Fruit fly (Drosophila melanogaster) whole organism, embryonic: ENCODE data around the gene dhd.
A peak's percentile ranks its signal among the peaks of the same experiment; 100 is the strongest.

Experiments
- Asciz ChIP-seq: fragments of 200-800 bp; sonication (Bioruptor generic); optimal IDR thresholded peaks from 2 replicates; lab custom pipeline; 2017; ENCODE audit warnings: missing biosample characterization, mild to moderate bottlenecking, missing genetic modification characterization, missing genetic modification reagents
- Atf3 ChIP-seq: fragments of 200-800 bp; sonication (Bioruptor generic); optimal IDR thresholded peaks from 3 replicates; lab custom pipeline; 2016; ENCODE audit warnings: missing biosample characterization, missing genetic modification characterization
- B-H1 ChIP-seq: fragments of 200-800 bp; sonication (Bioruptor generic); IDR thresholded peaks from 3 replicates; pipeline ENCODE4 v1.3.6; 2022; ENCODE audit warnings: missing biosample characterization, missing genetic modification characterization
- Blimp-1 ChIP-seq: fragments of 200-800 bp; sonication (Bioruptor generic); optimal IDR thresholded peaks from 3 replicates; lab custom pipeline; 2018; ENCODE audit warnings: missing biosample characterization, missing genetic modification characterization, mild to moderate bottlenecking, moderate library complexity, missing genetic modification reagents
- CG10209 ChIP-seq: fragments of 200-800 bp; sonication (Bioruptor generic); optimal IDR thresholded peaks from 3 replicates; lab custom pipeline; 2017; ENCODE audit warnings: missing biosample characterization, mild to moderate bottlenecking, missing genetic modification characterization, missing genetic modification reagents
- CG11696 ChIP-seq: fragments of 200-800 bp; sonication (Bioruptor generic); IDR thresholded peaks from 2 replicates; pipeline ENCODE4 v1.3.6; 2022; ENCODE audit warnings: missing biosample characterization, missing genetic modification characterization
- CG13287 ChIP-seq: fragments of 200-800 bp; sonication (Bioruptor generic); IDR thresholded peaks from 2 replicates; pipeline ENCODE4 v1.3.6; 2022; ENCODE audit warnings: missing biosample characterization, missing genetic modification characterization; ENCODE audit not compliant: partially characterized antibody
- CG14667 ChIP-seq: fragments of 200-800 bp; sonication (Bioruptor generic); IDR thresholded peaks from 2 replicates; pipeline ENCODE4 v1.3.6; 2022; ENCODE audit warnings: missing biosample characterization, missing genetic modification characterization
- CG17802 ChIP-seq: fragments of 200-800 bp; sonication (Bioruptor generic); optimal IDR thresholded peaks from 2 replicates; lab custom pipeline; 2018; ENCODE audit warnings: missing biosample characterization, mild to moderate bottlenecking, missing genetic modification characterization, moderate library complexity
- CG18599 ChIP-seq: fragments of 200-800 bp; sonication (Bioruptor generic); optimal IDR thresholded peaks from 3 replicates; lab custom pipeline; 2017; ENCODE audit warnings: missing biosample characterization, missing genetic modification characterization, mild to moderate bottlenecking, moderate library complexity, missing genetic modification reagents
- CG31365 ChIP-seq: fragments of 200-800 bp; sonication (Bioruptor generic); optimal IDR thresholded peaks from 2 replicates; lab custom pipeline; 2018; ENCODE audit warnings: missing biosample characterization, mild to moderate bottlenecking, missing genetic modification characterization
- CG32767 ChIP-seq: fragments of 200-800 bp; sonication (Bioruptor generic); IDR thresholded peaks from 2 replicates; pipeline ENCODE4 v1.3.6; 2022; ENCODE audit warnings: missing biosample characterization, missing genetic modification characterization
- CG33213 ChIP-seq: fragments of 200-800 bp; sonication (Bioruptor generic); optimal IDR thresholded peaks from 3 replicates; lab custom pipeline; 2016; ENCODE audit warnings: missing biosample characterization, missing genetic modification characterization
- CG3847 ChIP-seq: fragments of 200-800 bp; sonication (Bioruptor generic); IDR thresholded peaks from 2 replicates; pipeline ENCODE4 v1.3.6; 2022; ENCODE audit warnings: missing biosample characterization, missing genetic modification characterization
- CG4707 ChIP-seq: fragments of 200-800 bp; sonication (Bioruptor generic); optimal IDR thresholded peaks from 2 replicates; lab custom pipeline; 2018; ENCODE audit warnings: missing biosample characterization, mild to moderate bottlenecking, missing genetic modification characterization, moderate library complexity
- CG4854 ChIP-seq: fragments of 200-800 bp; sonication (Bioruptor generic); optimal IDR thresholded peaks from 2 replicates; lab custom pipeline; 2016; ENCODE audit warnings: missing biosample characterization, missing genetic modification characterization, inconsistent platforms
- CG5953 ChIP-seq: fragments of 200-800 bp; sonication (Bioruptor generic); IDR thresholded peaks from 2 replicates; pipeline ENCODE4 v1.3.6; 2022; ENCODE audit warnings: missing biosample characterization, missing genetic modification characterization
- CG7745 ChIP-seq: fragments of 200-800 bp; sonication (Bioruptor generic); optimal IDR thresholded peaks from 2 replicates; lab custom pipeline; 2018; ENCODE audit warnings: missing biosample characterization, mild to moderate bottlenecking, missing genetic modification characterization, moderate library complexity
- CG8290 ChIP-seq, 3 experiments: fragments of 200-800 bp; sonication (Bioruptor generic); optimal IDR thresholded peaks; 2 replicates each; lab custom pipeline; 2016 to 2019; ENCODE audit warnings: missing biosample characterization in 3 of 3, missing genetic modification characterization in 3 of 3, mild to moderate bottlenecking in 2 of 3, moderate library complexity in 1 of 3
- Camta ChIP-seq: fragments of 200-800 bp; sonication (Bioruptor generic); optimal IDR thresholded peaks from 2 replicates; lab custom pipeline; 2016; ENCODE audit warnings: missing biosample characterization, missing genetic modification characterization
- Deaf1 ChIP-seq: fragments of 200-800 bp; optimal IDR thresholded peaks from 3 replicates; lab custom pipeline; 2019; ENCODE audit warnings: missing biosample characterization, mild to moderate bottlenecking, missing genetic modification characterization, moderate library complexity
- Dfd ChIP-seq, 2 experiments: fragments of >200 bp; optimal IDR thresholded peaks; 2 replicates each; lab custom pipeline; 2017; ENCODE audit warnings: missing biosample characterization in 2 of 2, missing genetic modification characterization in 2 of 2
- Doc3 ChIP-seq: fragments of 200-800 bp; sonication (Bioruptor generic); IDR thresholded peaks from 3 replicates; pipeline ENCODE4 v1.3.6; 2022; ENCODE audit warnings: missing biosample characterization, missing genetic modification characterization; ENCODE audit not compliant: partially characterized antibody
- Drgx ChIP-seq: fragments of 200-800 bp; sonication (Bioruptor generic); IDR thresholded peaks from 2 replicates; pipeline ENCODE4 v1.3.6; 2022; ENCODE audit warnings: missing biosample characterization, missing genetic modification characterization
- E2f1 ChIP-seq: fragments of 200-800 bp; sonication (Bioruptor generic); IDR thresholded peaks from 2 replicates; pipeline ENCODE4 v1.3.6; 2022; ENCODE audit warnings: missing biosample characterization, missing genetic modification characterization
- HHEX ChIP-seq: fragments of 200-800 bp; sonication (Bioruptor generic); optimal IDR thresholded peaks from 3 replicates; lab custom pipeline; 2017; ENCODE audit warnings: missing biosample characterization, mild to moderate bottlenecking, missing genetic modification characterization, missing genetic modification reagents
- NfI ChIP-seq: fragments of 200-800 bp; sonication (Bioruptor generic); optimal IDR thresholded peaks from 3 replicates; lab custom pipeline; 2018; ENCODE audit warnings: missing biosample characterization, mild to moderate bottlenecking, missing genetic modification characterization, moderate library complexity
- Sry-β ChIP-seq: fragments of 200-800 bp; sonication (Bioruptor generic); optimal IDR thresholded peaks from 2 replicates; lab custom pipeline; 2018; ENCODE audit warnings: missing biosample characterization, mild to moderate bottlenecking, missing genetic modification characterization, moderate library complexity
- abd-A ChIP-seq: fragments of 200-800 bp; sonication (Bioruptor generic); optimal IDR thresholded peaks from 3 replicates; lab custom pipeline; 2019; ENCODE audit warnings: missing biosample characterization, mild to moderate bottlenecking, missing genetic modification characterization, moderate library complexity
- ara ChIP-seq: fragments of 200-800 bp; sonication (Bioruptor generic); IDR thresholded peaks from 2 replicates; pipeline ENCODE4 v1.3.6; 2022; ENCODE audit warnings: missing biosample characterization, missing genetic modification characterization
- btn ChIP-seq: fragments of 200-800 bp; sonication (Bioruptor generic); optimal IDR thresholded peaks from 2 replicates; lab custom pipeline; 2016; ENCODE audit warnings: missing biosample characterization, missing genetic modification characterization
- caup ChIP-seq: fragments of 200-800 bp; sonication (Bioruptor generic); optimal IDR thresholded peaks from 3 replicates; lab custom pipeline; 2017; ENCODE audit warnings: missing biosample characterization, mild to moderate bottlenecking, missing genetic modification characterization, moderate library complexity; ENCODE audit not compliant: severe bottlenecking
- ci ChIP-seq: fragments of 200-800 bp; sonication (Bioruptor generic); IDR thresholded peaks from 3 replicates; pipeline ENCODE4 v1.3.6; 2022; ENCODE audit warnings: missing biosample characterization, missing genetic modification characterization
- croc ChIP-seq: fragments of 200-800 bp; sonication (Bioruptor generic); conservative IDR thresholded peaks from 3 replicates; pipeline ENCODE4 v1.3.6; 2022; ENCODE audit warnings: missing biosample characterization, missing genetic modification characterization
- cwo ChIP-seq: fragments of 200-800 bp; sonication (Bioruptor generic); optimal IDR thresholded peaks from 3 replicates; lab custom pipeline; 2017; ENCODE audit warnings: missing biosample characterization, missing genetic modification characterization, mild to moderate bottlenecking, moderate library complexity, missing genetic modification reagents
- ftz-f1 ChIP-seq: fragments of 200-800 bp; sonication (Bioruptor generic); optimal IDR thresholded peaks from 2 replicates; lab custom pipeline; 2016; ENCODE audit warnings: missing biosample characterization, missing genetic modification characterization
- gcm ChIP-seq: fragments of 200-800 bp; sonication (Bioruptor generic); optimal IDR thresholded peaks from 2 replicates; lab custom pipeline; 2019; ENCODE audit warnings: missing biosample characterization, mild to moderate bottlenecking, missing genetic modification characterization, moderate library complexity
- hbn ChIP-seq: fragments of 200-800 bp; sonication (Bioruptor generic); IDR thresholded peaks from 2 replicates; pipeline ENCODE4 v1.3.6; 2022; ENCODE audit warnings: missing biosample characterization, missing genetic modification characterization; ENCODE audit not compliant: partially characterized antibody
- kah ChIP-seq: fragments of 200-800 bp; sonication (Bioruptor generic); optimal IDR thresholded peaks from 2 replicates; lab custom pipeline; 2018; ENCODE audit warnings: missing biosample characterization, mild to moderate bottlenecking, missing genetic modification characterization
- nmo ChIP-seq: fragments of 200-800 bp; sonication (Bioruptor generic); optimal IDR thresholded peaks from 2 replicates; lab custom pipeline; 2018; ENCODE audit warnings: missing biosample characterization, mild to moderate bottlenecking, missing genetic modification characterization, moderate library complexity
- pan ChIP-seq, 4 experiments: fragments of >200 bp in 3 of 4; fragments of 200-800 bp in 1 of 4; sonication (Bioruptor generic) in 1 of 4; optimal IDR thresholded peaks in 3 of 4; IDR thresholded peaks in 1 of 4; 2 replicates each; pipeline versions ENCODE4 v1.3.6 to Lab custom; 2017 to 2022; ENCODE audit warnings: missing biosample characterization in 2 of 4, missing genetic modification characterization in 2 of 4, mixed read lengths in 1 of 4
- sens ChIP-seq: fragments of 200-800 bp; sonication (Bioruptor generic); peaks from one replicate; lab custom pipeline; 2016; ENCODE audit warnings: missing biosample characterization, missing genetic modification characterization
- shn ChIP-seq: fragments of 200-800 bp; sonication (Bioruptor generic); optimal IDR thresholded peaks from 3 replicates; lab custom pipeline; 2016; ENCODE audit warnings: missing biosample characterization, missing genetic modification characterization
- tna ChIP-seq: fragments of 200-800 bp; sonication (Bioruptor generic); IDR thresholded peaks from 2 replicates; pipeline ENCODE4 v1.3.6; 2022; ENCODE audit warnings: missing biosample characterization, missing genetic modification characterization; ENCODE audit not compliant: partially characterized antibody
- ttk ChIP-seq: fragments of 200-800 bp; sonication (Bioruptor generic); IDR thresholded peaks from 2 replicates; pipeline ENCODE4 v2.1.2; 2022; ENCODE audit warnings: missing biosample characterization, missing genetic modification characterization
- unpg ChIP-seq: fragments of 200-800 bp; sonication (Bioruptor generic); optimal IDR thresholded peaks from 3 replicates; lab custom pipeline; 2018; ENCODE audit warnings: missing biosample characterization, mild to moderate bottlenecking, missing genetic modification characterization, moderate library complexity
- vfl ChIP-seq: fragments of 200-800 bp; sonication (Bioruptor generic); optimal IDR thresholded peaks from 2 replicates; lab custom pipeline; 2016; ENCODE audit warnings: missing biosample characterization, missing genetic modification characterization
- yki ChIP-seq: fragments of >200 bp; optimal IDR thresholded peaks from 3 replicates; lab custom pipeline; 2018
- zfh2 ChIP-seq: fragments of 200-800 bp; sonication (Bioruptor generic); optimal IDR thresholded peaks from 2 replicates; lab custom pipeline; 2016; ENCODE audit warnings: missing biosample characterization, missing genetic modification characterization

Gene dhd

DNA sequence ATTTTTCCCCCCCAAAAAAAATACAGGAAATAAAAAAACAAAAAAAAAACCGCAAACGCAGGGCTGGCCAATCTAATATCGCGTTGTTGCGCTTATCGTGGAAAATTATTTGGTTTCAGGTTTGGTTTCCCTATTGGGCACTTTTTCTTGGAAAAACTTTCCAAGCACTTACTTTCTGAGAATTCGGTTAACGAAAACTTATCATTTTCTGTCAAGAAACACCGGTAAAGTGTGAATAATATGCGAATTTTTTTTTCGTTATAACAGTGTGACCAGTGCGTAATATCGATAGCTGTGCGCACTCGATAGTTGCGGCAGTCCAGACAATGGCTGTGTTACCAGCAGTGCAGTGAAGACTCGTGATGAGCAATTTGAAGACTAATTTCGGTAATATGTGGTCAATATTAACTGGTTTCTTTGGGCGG lies 10.5 kb downstream of the dhd start, which contains the start of gene Rnp4F (continued):
- TF ChIP-seq CG4854 (GFP tag; lab: Kevin White, UChicago), result peak; percentile 9
- peak; percentile 83 for TF ChIP-seq CG3847
- TF ChIP-seq Asciz, result no peak
- peak; percentile 51; the same call in 1 of the 2 replicates for TF ChIP-seq tna (GFP tag; lab: Robert Waterston, UW)
- no peak for TF ChIP-seq cwo (GFP tag; lab: Kevin White, UChicago)
- peak; percentile 27 for TF ChIP-seq Sry-β (GFP tag; lab: Kevin White, UChicago)
- TF ChIP-seq shn, result peak; percentile 82
- peak; percentile 64; the same call in 1 of the 2 replicates for TF ChIP-seq hbn
- no peak for TF ChIP-seq CG5953 (GFP tag; lab: Robert Waterston, UW)
- TF ChIP-seq ttk (GFP tag; lab: Robert Waterston, UW), result peak; percentile 57; the same call in 1 of the 2 replicates
- peak; percentile 41 for TF ChIP-seq vfl (GFP tag; lab: Kevin White, UChicago)
- TF ChIP-seq sens, result peak; percentile 90
- TF ChIP-seq Deaf1 (tag; lab: Kevin White, UChicago), result no peak
- TF ChIP-seq Blimp-1 (GFP tag; lab: Kevin White, UChicago), result no peak
- TF ChIP-seq ara (GFP tag; lab: Robert Waterston, UW), result peak; percentile 67
- peak; percentile 71 for TF ChIP-seq nmo (GFP tag; lab: Kevin White, UChicago)
- no peak for TF ChIP-seq CG18599 (GFP tag; lab: Kevin White, UChicago)
- TF ChIP-seq Drgx (GFP tag; lab: Robert Waterston, UW), result peak; percentile 47; the same call in 1 of the 2 replicates
- TF ChIP-seq pan (optimal IDR thresholded peaks at IDR 0.05; lab: Kevin White, UChicago), result no peak
- TF ChIP-seq pan (GFP tag; optimal IDR thresholded peaks at IDR 0.05 in 1 of 2, IDR thresholded peaks at IDR 0.05 in 1 of 2), result peak in 1 of 2 experiments; percentile 67
- TF ChIP-seq CG7745 (tag; lab: Kevin White, UChicago), result no peak
- peak; percentile 35; the same call in 1 of the 3 replicates for TF ChIP-seq B-H1 (GFP tag; lab: Robert Waterston, UW)
- peak; percentile 43 for TF ChIP-seq croc (GFP tag; lab: Robert Waterston, UW)
- TF ChIP-seq btn (GFP tag; lab: Kevin White, UChicago), result peak; percentile 13
- peak; percentile 64 for TF ChIP-seq NfI (GFP tag; lab: Kevin White, UChicago)
- TF ChIP-seq E2f1 (GFP tag; lab: Robert Waterston, UW), result peak; percentile 79
- TF ChIP-seq abd-A (tag; lab: Kevin White, UChicago), result no peak
- no peak for TF ChIP-seq ftz-f1
- no peak for TF ChIP-seq yki (lab: Kevin White, UChicago)
- TF ChIP-seq Atf3, result peak; percentile 57
- no peak for TF ChIP-seq CG11696 (GFP tag; lab: Robert Waterston, UW)
- no peak; the same call in 1 of the 2 replicates for TF ChIP-seq CG32767 (GFP tag; lab: Robert Waterston, UW)
- peak; percentile 53 for TF ChIP-seq HHEX (GFP tag; lab: Kevin White, UChicago)
- TF ChIP-seq Camta (GFP tag; lab: Kevin White, UChicago), result peak; percentile 69
- TF ChIP-seq kah (GFP tag; lab: Kevin White, UChicago), result no peak
- peak; percentile 96 for TF ChIP-seq CG17802 (tag; lab: Kevin White, UChicago)
- peak in 1 of 2 experiments; percentile 15 for TF ChIP-seq Dfd (GFP tag; optimal IDR thresholded peaks at IDR 0.05; lab: Kevin White, UChicago)
- peak; percentile 78 for TF ChIP-seq CG13287 (GFP tag; lab: Robert Waterston, UW)
- TF ChIP-seq CG31365 (tag; lab: Kevin White, UChicago), result no peak
- no peak for TF ChIP-seq unpg (GFP tag; lab: Kevin White, UChicago)
- peak; percentile 62; the same call in 2 of the 3 replicates for TF ChIP-seq Doc3 (GFP tag; lab: Robert Waterston, UW)
- TF ChIP-seq CG33213, result peak; percentile 87
- TF ChIP-seq caup, result no peak
- peak; percentile 67; the same call in 2 of the 3 replicates for TF ChIP-seq ci (GFP tag; lab: Robert Waterston, UW)
- TF ChIP-seq CG8290 (GFP tag; optimal IDR thresholded peaks at IDR 0.05; lab: Kevin White, UChicago), result peak; percentile 38
- no peak for TF ChIP-seq CG8290 (tag; optimal IDR thresholded peaks at IDR 0.05; lab: Kevin White, UChicago)
- peak; percentile 57 for TF ChIP-seq CG14667 (GFP tag; lab: Robert Waterston, UW)
- no peak for TF ChIP-seq CG4707 (GFP tag; lab: Kevin White, UChicago)
- peak; percentile 51 for TF ChIP-seq CG10209 (GFP tag; lab: Kevin White, UChicago)
- TF ChIP-seq gcm (GFP tag; lab: Kevin White, UChicago), result no peak
- peak; percentile 89 for TF ChIP-seq zfh2 (GFP tag; lab: Kevin White, UChicago)
